Worm (Caenorhabditis elegans) whole organism, midembryonic: ENCODE data around the gene srz-60.

Source experiments
- T22C8.4 ChIP-seq: fragments of 200-800 bp; sonication (Bioruptor generic); IDR thresholded peaks from 2 replicates; pipeline ENCODE4 v1.3.6; 2022; ENCODE audit warnings: missing genetic modification characterization, missing compliant biosample characterization
- cog-1 ChIP-seq: sonication (generic microtip); optimal IDR thresholded peaks from 2 replicates; lab custom pipeline; 2016; ENCODE audit warnings: missing genetic modification characterization, missing compliant biosample characterization
- flt-1 ChIP-seq: fragments of 200-800 bp; sonication (Bioruptor generic); IDR thresholded peaks from 2 replicates; pipeline ENCODE4 v1.3.6; 2022; ENCODE audit warnings: missing genetic modification characterization, missing compliant biosample characterization
- klf-2 ChIP-seq: fragments of 200-800 bp; sonication (Bioruptor generic); conservative IDR thresholded peaks from 2 replicates; pipeline ENCODE4 v1.3.6; 2022; ENCODE audit warnings: missing genetic modification reagents, missing genetic modification characterization, missing compliant biosample characterization
- med-1 ChIP-seq: sonication (generic microtip); optimal IDR thresholded peaks from 2 replicates; lab custom pipeline; 2017; ENCODE audit warnings: missing genetic modification characterization, mild to moderate bottlenecking, missing compliant biosample characterization, antibody characterized with exemption, missing genetic modification reagents; ENCODE audit not compliant: insufficient read depth
- ref-1 ChIP-seq: fragments of 200-800 bp; sonication (Bioruptor generic); conservative IDR thresholded peaks from 2 replicates; pipeline ENCODE4 v1.3.6; 2022; ENCODE audit warnings: missing genetic modification reagents, missing genetic modification characterization, missing compliant biosample characterization
- tab-1 ChIP-seq: fragments of 200-800 bp; sonication (Bioruptor generic); IDR thresholded peaks from 2 replicates; pipeline ENCODE4 v1.3.6; 2022; ENCODE audit warnings: missing genetic modification characterization, missing compliant biosample characterization
- ztf-23 ChIP-seq: fragments of 200-800 bp; sonication (Bioruptor generic); IDR thresholded peaks from 2 replicates; pipeline ENCODE4 v1.3.6; 2022; ENCODE audit warnings: missing genetic modification reagents, missing genetic modification characterization, missing compliant biosample characterization
- ztf-29 ChIP-seq: fragments of 200-800 bp; sonication (Bioruptor generic); IDR thresholded peaks from 2 replicates; pipeline ENCODE4 v1.3.6; 2022; ENCODE audit warnings: missing genetic modification reagents, missing genetic modification characterization, missing compliant biosample characterization

The srz-60 gene

DNA sequence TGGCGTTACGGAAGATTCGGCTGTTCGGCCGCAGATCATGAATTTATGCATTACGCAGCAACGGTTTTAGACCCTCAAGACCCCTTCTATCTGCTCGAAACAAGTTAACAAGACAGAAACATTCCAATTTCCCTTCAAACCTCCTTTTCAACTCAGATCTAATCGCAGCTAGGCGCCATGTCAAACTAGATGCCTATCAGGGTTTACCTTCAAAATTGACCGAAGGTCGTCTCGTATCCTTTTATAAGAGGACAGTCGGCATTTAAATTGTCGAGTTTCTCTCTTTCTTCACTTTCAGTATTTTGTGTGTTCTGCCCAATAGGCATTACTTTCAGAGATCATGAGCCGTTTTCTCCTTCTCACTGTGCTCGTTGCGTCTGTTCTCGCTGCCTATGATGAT lies 9.3 kb downstream of the srz-60 start, which contains the start of gene grd-13:
grd-13 (plus strand) TSS at position 291 of the 400 bp plus-strand sequence.
- TF ChIP-seq T22C8.4 (GFP tag; lab: Robert Waterston, UW) (no peak), ztf-23 (GFP tag; lab: Robert Waterston, UW) (no peak), ztf-29 (GFP tag; lab: Robert Waterston, UW) (no peak), med-1 (GFP tag; lab: Kevin White, UChicago) (no peak), tab-1 (no peak), cog-1 (tag; lab: Kevin White, UChicago) (no peak), ref-1 (GFP tag; lab: Robert Waterston, UW) (no peak), flt-1 (GFP tag; lab: Robert Waterston, UW) (no peak), klf-2 (GFP tag; lab: Robert Waterston, UW) (no peak)

DNA sequence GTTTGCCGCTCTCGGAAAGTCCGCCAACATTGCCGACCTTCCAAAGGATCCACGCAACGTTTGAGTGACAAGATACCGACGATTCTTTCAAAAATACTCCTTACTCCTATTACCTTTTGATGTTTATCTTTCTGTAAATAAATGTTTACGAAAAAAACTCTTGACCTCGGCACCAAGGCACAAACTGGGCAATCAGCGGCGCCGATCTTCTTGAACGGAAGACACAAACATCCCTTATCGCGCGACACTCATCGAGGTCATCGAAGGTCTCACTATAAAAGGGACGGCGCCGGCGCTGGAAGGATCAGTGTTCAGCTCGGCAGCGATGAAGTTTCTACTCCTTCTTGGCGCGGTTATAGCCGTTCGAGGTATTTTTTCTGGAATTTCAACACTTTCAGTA lies 10.7 kb downstream of the srz-60 start, which contains the start of gene grd-3:
grd-3 (plus strand) TSS at position 302 of the 400 bp plus-strand sequence.
- TF ChIP-seq med-1 (GFP tag; lab: Kevin White, UChicago), result no peak
- no peak for TF ChIP-seq T22C8.4 (GFP tag; lab: Robert Waterston, UW)
- TF ChIP-seq ref-1 (GFP tag; lab: Robert Waterston, UW), result no peak
- TF ChIP-seq cog-1 (tag; lab: Kevin White, UChicago), result no peak
- no peak for TF ChIP-seq tab-1
- TF ChIP-seq flt-1 (GFP tag; lab: Robert Waterston, UW), result no peak
- TF ChIP-seq klf-2 (GFP tag; lab: Robert Waterston, UW), result no peak
- TF ChIP-seq ztf-29 (GFP tag; lab: Robert Waterston, UW), result no peak
- TF ChIP-seq ztf-23 (GFP tag; lab: Robert Waterston, UW), result no peak

DNA sequence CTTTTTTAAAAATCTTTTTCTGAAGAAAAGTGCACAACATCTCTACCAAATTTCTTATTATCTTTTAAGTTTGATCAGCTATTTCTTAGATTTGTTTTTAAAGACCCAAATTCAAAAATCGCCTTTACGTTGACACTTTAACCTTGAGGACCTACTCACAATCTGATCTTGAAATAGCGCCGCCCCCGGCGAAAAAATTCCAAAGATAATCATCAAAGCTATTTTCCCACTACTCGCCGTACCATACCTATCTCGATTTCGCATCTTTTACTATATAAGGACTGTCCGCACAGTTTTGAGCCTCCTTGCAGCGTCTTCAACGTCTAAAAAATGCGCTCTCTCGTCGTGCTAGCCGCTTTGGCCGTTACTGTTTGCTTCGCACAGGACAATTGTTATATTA lies 12.1 kb downstream of the srz-60 start, which contains the start of gene grd-10:
grd-10 (plus strand) TSS at position 208 of the 400 bp plus-strand sequence.
- TF ChIP-seq ref-1 (GFP tag; lab: Robert Waterston, UW) (no peak), tab-1 (no peak), cog-1 (tag; lab: Kevin White, UChicago) (no peak), med-1 (GFP tag; lab: Kevin White, UChicago) (no peak), T22C8.4 (GFP tag; lab: Robert Waterston, UW) (no peak), ztf-29 (GFP tag; lab: Robert Waterston, UW) (no peak), klf-2 (GFP tag; lab: Robert Waterston, UW) (no peak), flt-1 (GFP tag; lab: Robert Waterston, UW) (no peak), ztf-23 (GFP tag; lab: Robert Waterston, UW) (no peak)

DNA sequence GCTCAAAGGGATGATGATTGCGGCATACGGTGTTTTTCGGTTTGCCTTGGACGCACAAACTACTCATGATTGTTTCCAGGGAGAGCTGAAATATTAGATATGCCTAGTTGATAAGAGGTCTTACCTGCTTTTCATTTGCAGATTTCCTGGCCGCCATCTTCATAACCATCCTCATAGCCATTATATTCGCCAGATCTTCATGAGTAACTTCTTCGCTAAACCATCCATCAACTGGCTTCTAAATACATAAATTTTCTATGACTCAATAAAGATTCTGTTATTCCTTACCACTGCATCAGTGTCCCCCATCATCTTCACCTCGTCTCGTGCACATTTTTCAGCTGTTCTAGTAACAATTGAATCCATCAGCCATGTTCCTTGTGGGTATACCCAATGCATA lies 13.8 kb downstream of the srz-60 start:
- no peak for TF ChIP-seq tab-1
- no peak for TF ChIP-seq ref-1 (GFP tag; lab: Robert Waterston, UW)
- TF ChIP-seq ztf-29 (GFP tag; lab: Robert Waterston, UW), result no peak
- TF ChIP-seq med-1 (GFP tag; lab: Kevin White, UChicago), result no peak
- no peak for TF ChIP-seq ztf-23 (GFP tag; lab: Robert Waterston, UW)
- TF ChIP-seq klf-2 (GFP tag; lab: Robert Waterston, UW), result no peak
- no peak for TF ChIP-seq T22C8.4 (GFP tag; lab: Robert Waterston, UW)
- no peak for TF ChIP-seq cog-1 (tag; lab: Kevin White, UChicago)
- no peak for TF ChIP-seq flt-1 (GFP tag; lab: Robert Waterston, UW)

DNA sequence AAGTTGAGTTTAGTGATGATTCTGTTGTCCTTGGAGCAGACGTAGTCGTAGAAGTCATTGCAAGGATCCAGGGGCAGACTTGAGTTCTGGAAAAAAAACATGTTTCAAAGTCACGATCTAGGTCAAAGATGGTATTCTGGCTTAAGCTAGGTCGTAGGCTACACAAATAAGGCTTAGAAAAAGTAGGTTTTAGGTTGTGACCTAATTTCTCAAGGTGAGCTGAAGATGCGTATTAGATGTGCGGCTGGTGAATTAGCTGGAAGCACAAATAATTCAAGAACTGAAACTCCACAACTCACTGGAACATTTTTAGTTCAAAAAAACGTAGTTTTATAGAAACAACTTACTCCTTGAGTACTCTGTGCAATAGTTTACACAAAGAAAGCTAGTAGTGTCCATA lies 15.4 kb downstream of the srz-60 start, which contains the start of gene F09D12.2:
F09D12.2 (minus strand) TSS at position 101 of the 400 bp plus-strand sequence.
- TF ChIP-seq med-1 (GFP tag; lab: Kevin White, UChicago), result no peak
- no peak for TF ChIP-seq T22C8.4 (GFP tag; lab: Robert Waterston, UW)
- TF ChIP-seq tab-1, result no peak
- no peak for TF ChIP-seq ztf-23 (GFP tag; lab: Robert Waterston, UW)
- no peak for TF ChIP-seq ztf-29 (GFP tag; lab: Robert Waterston, UW)
- TF ChIP-seq ref-1 (GFP tag; lab: Robert Waterston, UW), result no peak
- TF ChIP-seq flt-1 (GFP tag; lab: Robert Waterston, UW), result no peak
- no peak for TF ChIP-seq klf-2 (GFP tag; lab: Robert Waterston, UW)
- no peak for TF ChIP-seq cog-1 (tag; lab: Kevin White, UChicago)

DNA sequence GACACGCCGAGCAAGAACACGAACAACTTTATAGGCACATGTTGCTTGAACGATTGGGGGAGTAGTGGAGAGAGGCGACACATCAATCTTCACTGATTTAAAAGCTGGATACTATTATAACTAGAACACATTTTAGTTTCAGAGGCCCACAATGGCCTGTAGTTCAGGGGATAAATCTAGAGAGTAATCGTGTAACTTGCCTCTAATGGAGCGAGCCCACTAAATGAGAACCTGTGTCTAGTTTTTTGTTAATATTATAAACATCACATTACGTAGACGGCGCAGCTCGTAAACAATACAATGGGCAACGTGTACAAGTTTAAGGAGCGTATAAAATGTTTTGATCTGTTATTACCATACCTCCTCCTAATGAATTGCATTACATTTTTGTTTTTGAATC lies 15.9 kb downstream of the srz-60 start, which contains the start of gene F58E2.5:
F58E2.5 (plus strand) TSS at position 301 of the 400 bp plus-strand sequence.
- TF ChIP-seq flt-1 (GFP tag; lab: Robert Waterston, UW), result no peak
- TF ChIP-seq T22C8.4 (GFP tag; lab: Robert Waterston, UW), result no peak
- TF ChIP-seq ztf-29 (GFP tag; lab: Robert Waterston, UW), result no peak
- TF ChIP-seq ztf-23 (GFP tag; lab: Robert Waterston, UW), result no peak
- no peak for TF ChIP-seq tab-1
- no peak for TF ChIP-seq cog-1 (tag; lab: Kevin White, UChicago)

DNA sequence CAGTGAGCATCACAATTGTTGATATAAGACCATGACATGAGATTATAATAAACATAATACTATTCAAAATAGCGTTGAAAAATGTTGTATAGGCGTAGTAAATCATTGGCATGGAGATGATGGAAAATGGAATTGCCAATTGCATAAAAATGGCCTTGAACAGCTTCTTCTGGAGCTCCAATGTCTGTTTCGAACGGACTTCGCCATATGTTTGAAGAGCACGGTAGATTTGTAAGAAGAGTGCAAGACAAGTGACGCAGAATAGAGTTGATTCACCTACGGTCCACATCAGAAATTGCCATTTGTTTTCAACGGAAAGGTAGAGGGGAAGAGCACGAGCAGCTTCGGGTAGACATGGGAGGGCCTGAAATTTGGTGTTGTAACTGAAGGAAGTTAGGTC lies 18.6 kb downstream of the srz-60 start:
- TF ChIP-seq cog-1 (tag; lab: Kevin White, UChicago) (no peak), T22C8.4 (GFP tag; lab: Robert Waterston, UW) (no peak), flt-1 (GFP tag; lab: Robert Waterston, UW) (no peak), ztf-23 (GFP tag; lab: Robert Waterston, UW) (no peak), klf-2 (GFP tag; lab: Robert Waterston, UW) (no peak), med-1 (GFP tag; lab: Kevin White, UChicago) (no peak), tab-1 (no peak)

DNA sequence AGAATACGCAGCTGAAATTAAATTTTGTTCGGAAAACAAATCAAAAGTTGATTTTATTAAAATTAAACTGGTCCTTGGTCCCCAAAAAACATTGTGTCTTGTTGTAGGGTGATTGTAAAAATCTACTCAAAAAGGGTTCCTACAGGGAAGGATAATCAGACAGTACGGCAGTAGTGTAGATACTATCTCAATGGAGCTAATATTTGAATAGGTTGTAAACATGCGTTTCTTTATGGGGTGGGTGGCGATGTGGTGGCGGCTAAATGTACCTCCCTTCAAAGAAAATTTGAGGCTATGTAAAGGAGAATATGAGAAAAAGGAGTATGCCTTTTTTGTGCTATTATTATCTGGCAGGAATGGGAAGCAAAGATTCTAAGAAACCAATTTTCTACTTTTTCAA lies 23.8 kb downstream of the srz-60 start:
- no peak for TF ChIP-seq ztf-23 (GFP tag; lab: Robert Waterston, UW)
- TF ChIP-seq ztf-29 (GFP tag; lab: Robert Waterston, UW), result no peak
- TF ChIP-seq T22C8.4 (GFP tag; lab: Robert Waterston, UW), result no peak
- no peak for TF ChIP-seq cog-1 (tag; lab: Kevin White, UChicago)
- TF ChIP-seq med-1 (GFP tag; lab: Kevin White, UChicago), result no peak

DNA sequence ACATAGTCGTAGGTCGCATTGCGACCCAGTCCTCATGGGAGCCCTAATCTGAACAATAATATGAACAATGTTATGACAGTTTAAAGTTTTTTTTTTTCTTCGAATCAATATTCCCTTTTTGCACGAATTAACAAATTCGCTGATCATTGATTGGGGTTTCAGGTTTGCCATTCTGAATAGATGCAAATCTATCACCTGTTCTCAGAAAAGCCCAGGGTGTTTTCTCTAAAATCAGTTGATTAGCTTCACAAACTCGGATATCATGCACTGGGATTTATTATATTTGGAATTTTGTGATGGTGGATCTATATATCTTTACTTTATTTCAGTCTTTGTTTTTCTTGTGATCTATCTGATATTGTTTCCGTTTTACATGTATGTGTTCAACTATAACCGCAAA lies 24.6 kb downstream of the srz-60 start, which contains the start of gene srz-23:
srz-23 (plus strand) TSS at position 263 of the 400 bp plus-strand sequence.
- TF ChIP-seq cog-1 (tag; lab: Kevin White, UChicago) (no peak), ref-1 (GFP tag; lab: Robert Waterston, UW) (no peak), ztf-23 (GFP tag; lab: Robert Waterston, UW) (no peak), klf-2 (GFP tag; lab: Robert Waterston, UW) (no peak), ztf-29 (GFP tag; lab: Robert Waterston, UW) (no peak), tab-1 (no peak), flt-1 (GFP tag; lab: Robert Waterston, UW) (no peak), T22C8.4 (GFP tag; lab: Robert Waterston, UW) (no peak), med-1 (GFP tag; lab: Kevin White, UChicago) (no peak)
